Fruit fly (Drosophila melanogaster) whole organism, larva: ENCODE data around the gene CG2256.

Experiments used
- noc ChIP-seq: fragments of 200-800 bp; sonication (Bioruptor generic); optimal IDR thresholded peaks from 3 replicates; lab custom pipeline; 2019; ENCODE audit warnings: missing biosample characterization, mild to moderate bottlenecking, missing genetic modification characterization, moderate library complexity

Gene CG2256

dm6 chrX:8087113-8087512 is at the start of gene CG2256:
Gene CG2256, minus strand, starts transcription at chrX:8087213.
- no peak for TF ChIP-seq noc (tag; lab: Kevin White, UChicago)

dm6 chrX:8135420-8135874 is 48.4 kb upstream of the CG2256 start, which contains the start of the genes cyr and CG2120:
Gene cyr, minus strand, starts transcription at chrX:8135713.
Gene CG2120, plus strand, starts transcription at chrX:8135824.
- TF ChIP-seq noc (tag; lab: Kevin White, UChicago), result no peak

dm6 chrX:8131693-8132313 is 44.8 kb upstream of the CG2256 start, which contains the start of gene CG10958:
Gene CG10958, plus strand, starts transcription at chrX:8132285.
- peak; percentile 68 for TF ChIP-seq noc (tag; lab: Kevin White, UChicago)

- no peak for TF ChIP-seq noc (tag; lab: Kevin White, UChicago)
These were observed 42.4 kb upstream of the CG2256 start, which contains the start of gene CG2116 for dm6 chrX:8129204-8129997. Gene CG2116, plus strand, starts transcription at chrX:8129812.

- TF ChIP-seq noc (tag; lab: Kevin White, UChicago), result no peak
These were observed 41.1 kb upstream of the CG2256 start for dm6 chrX:8128133-8128532.

- TF ChIP-seq noc (tag; lab: Kevin White, UChicago), result no peak
These were observed 39.1 kb upstream of the CG2256 start for dm6 chrX:8126149-8126548.

- no peak for TF ChIP-seq noc (tag; lab: Kevin White, UChicago)
These were observed 38.2 kb upstream of the CG2256 start for dm6 chrX:8125224-8125649.

dm6 chrX:8122834-8123233 is 35.8 kb upstream of the CG2256 start:
- TF ChIP-seq noc (tag; lab: Kevin White, UChicago), result no peak

- TF ChIP-seq noc (tag; lab: Kevin White, UChicago), result no peak
These were observed 33.9 kb upstream of the CG2256 start, which contains the start of gene CG2260 for dm6 chrX:8120939-8121338. Gene CG2260, minus strand, starts transcription at chrX:8121147.

dm6 chrX:8116813-8117212 is 29.8 kb upstream of the CG2256 start, which contains the start of gene CG1575:
Gene CG1575, plus strand, starts transcription at chrX:8117012.
- no peak for TF ChIP-seq noc (tag; lab: Kevin White, UChicago)

dm6 chrX:8115717-8116311 is 28.8 kb upstream of the CG2256 start, which contains the start of gene Gclc:
Gene Gclc, minus strand, starts transcription at chrX:8116147.
- peak; percentile 17 for TF ChIP-seq noc (tag; lab: Kevin White, UChicago)

dm6 chrX:8115343-8115676 is 28.3 kb upstream of the CG2256 start:
- no peak for TF ChIP-seq noc (tag; lab: Kevin White, UChicago)

- TF ChIP-seq noc (tag; lab: Kevin White, UChicago), result peak; percentile 77
These were observed 27.7 kb upstream of the CG2256 start for dm6 chrX:8114476-8115342.

dm6 chrX:8113386-8114279 is 26.6 kb upstream of the CG2256 start:
- peak; percentile 93 for TF ChIP-seq noc (tag; lab: Kevin White, UChicago)
